Fruit fly (Drosophila melanogaster) whole organism, prepupa: ENCODE data around the gene CG32772.

Source experiments
- CG31627 ChIP-seq: fragments of 200-800 bp; sonication (Bioruptor generic); optimal IDR thresholded peaks from 3 replicates; lab custom pipeline; 2016; ENCODE audit warnings: missing biosample characterization, missing genetic modification characterization
- CG8319 ChIP-seq: fragments of 200-800 bp; sonication (Bioruptor generic); optimal IDR thresholded peaks from 3 replicates; lab custom pipeline; 2016; ENCODE audit warnings: missing biosample characterization, missing genetic modification characterization
- Eip93F ChIP-seq: fragments of 200-800 bp; sonication (Bioruptor generic); optimal IDR thresholded peaks from 2 replicates; lab custom pipeline; 2016; ENCODE audit warnings: missing biosample characterization, mild to moderate bottlenecking, missing genetic modification characterization
- Gug ChIP-seq: fragments of 200-800 bp; sonication (Bioruptor generic); IDR thresholded peaks from 2 replicates; pipeline ENCODE4 v1.3.6; 2022; ENCODE audit warnings: missing biosample characterization, missing genetic modification characterization
- Sox102F ChIP-seq: fragments of 200-800 bp; sonication (Bioruptor generic); optimal IDR thresholded peaks from 2 replicates; lab custom pipeline; 2016; ENCODE audit warnings: missing biosample characterization, mild to moderate bottlenecking, missing genetic modification characterization
- Sox14 ChIP-seq: fragments of 200-800 bp; sonication (Bioruptor generic); optimal IDR thresholded peaks from 3 replicates; lab custom pipeline; 2016; ENCODE audit warnings: missing biosample characterization, missing genetic modification characterization
- achi ChIP-seq: fragments of 200-800 bp; sonication (Bioruptor generic); optimal IDR thresholded peaks from 3 replicates; lab custom pipeline; 2016; ENCODE audit warnings: missing biosample characterization, missing genetic modification characterization
- acj6 ChIP-seq: fragments of 200-800 bp; sonication (Bioruptor generic); optimal IDR thresholded peaks from 3 replicates; lab custom pipeline; 2016; ENCODE audit warnings: missing biosample characterization, missing genetic modification characterization
- dsx ChIP-seq: fragments of 200-800 bp; optimal IDR thresholded peaks from 3 replicates; lab custom pipeline; 2019; ENCODE audit warnings: missing biosample characterization, mild to moderate bottlenecking, missing genetic modification characterization, moderate library complexity; ENCODE audit not compliant: poor library complexity, severe bottlenecking
- fd59A ChIP-seq: fragments of 200-800 bp; sonication (Bioruptor generic); optimal IDR thresholded peaks from 2 replicates; lab custom pipeline; 2017; ENCODE audit warnings: missing biosample characterization, mild to moderate bottlenecking, missing genetic modification characterization, missing genetic modification reagents
- fd85E ChIP-seq: fragments of 200-800 bp; sonication (Bioruptor generic); optimal IDR thresholded peaks from 3 replicates; lab custom pipeline; 2016; ENCODE audit warnings: missing biosample characterization, missing genetic modification characterization
- lz ChIP-seq: fragments of 200-800 bp; sonication (Bioruptor generic); optimal IDR thresholded peaks from 3 replicates; lab custom pipeline; 2016; ENCODE audit warnings: missing biosample characterization, missing genetic modification characterization
- pdm3 ChIP-seq: fragments of 200-800 bp; sonication (Bioruptor generic); optimal IDR thresholded peaks from 3 replicates; lab custom pipeline; 2016; ENCODE audit warnings: missing biosample characterization, missing genetic modification characterization
- ss ChIP-seq, 2 experiments: fragments of 200-800 bp; sonication (Bioruptor generic); optimal IDR thresholded peaks; 2 replicates in 1 of 2; 3 replicates in 1 of 2; lab custom pipeline; 2017 to 2018; ENCODE audit warnings: mild to moderate bottlenecking in 2 of 2, missing biosample characterization in 2 of 2, missing genetic modification characterization in 2 of 2, moderate library complexity in 1 of 2

dm6 chrX:4908926-4909432 is at the start of gene CG32772:
- TF ChIP-seq CG31627: peak; percentile 62
- TF ChIP-seq acj6 (GFP tag; lab: Kevin White, UChicago): peak; percentile 90
- peak; percentile 96 for TF ChIP-seq Eip93F
- TF ChIP-seq lz (GFP tag; lab: Kevin White, UChicago): peak; percentile 86
- TF ChIP-seq achi: peak; percentile 95
- TF ChIP-seq fd59A (GFP tag; lab: Kevin White, UChicago): peak; percentile 95
- TF ChIP-seq dsx (GFP tag; lab: Kevin White, UChicago): peak; percentile 95
- peak; percentile 97 for TF ChIP-seq Sox102F (GFP tag; lab: Kevin White, UChicago)
- TF ChIP-seq fd85E (GFP tag; lab: Kevin White, UChicago): peak; percentile 93
- peak; percentile 100 for TF ChIP-seq ss (GFP tag; optimal IDR thresholded peaks at IDR 0.05; lab: Kevin White, UChicago)
- peak; percentile 89 for TF ChIP-seq Sox14 (GFP tag; lab: Kevin White, UChicago)
- TF ChIP-seq pdm3 (GFP tag; lab: Kevin White, UChicago): peak; percentile 97
- TF ChIP-seq Gug: peak; percentile 92
- TF ChIP-seq CG8319 (GFP tag; lab: Kevin White, UChicago): peak; percentile 96
